Worm (Caenorhabditis elegans) whole organism, midembryonic: Measurements from ENCODE around the gene str-56.

Experiments used
- cog-1 ChIP-seq: sonication (generic microtip); optimal IDR thresholded peaks from 2 replicates; lab custom pipeline; 2016; ENCODE audit warnings: missing genetic modification characterization, missing compliant biosample characterization
- med-1 ChIP-seq: sonication (generic microtip); optimal IDR thresholded peaks from 2 replicates; lab custom pipeline; 2017; ENCODE audit warnings: missing genetic modification characterization, mild to moderate bottlenecking, missing compliant biosample characterization, antibody characterized with exemption, missing genetic modification reagents; ENCODE audit not compliant: insufficient read depth
- ref-1 ChIP-seq: fragments of 200-800 bp; sonication (Bioruptor generic); conservative IDR thresholded peaks from 2 replicates; pipeline ENCODE4 v1.3.6; 2022; ENCODE audit warnings: missing genetic modification reagents, missing genetic modification characterization, missing compliant biosample characterization

- TF ChIP-seq med-1 (GFP tag; lab: Kevin White, UChicago) (no peak), ref-1 (GFP tag; lab: Robert Waterston, UW) (no peak), cog-1 (no peak)
Measured at ce11 chrV:15920273-15920672, 47.9 kb downstream of the str-56 start, which contains the start of gene F35E8.10.
